Fruit fly (Drosophila melanogaster) whole organism, embryonic: ENCODE results near the gene CG6126.
A peak's percentile ranks its signal among the peaks of the same experiment; 100 is the strongest.

Source experiments
- CG10543 ChIP-seq: fragments of 200-800 bp; sonication (Bioruptor generic); optimal IDR thresholded peaks from 3 replicates; lab custom pipeline; 2017; ENCODE audit warnings: missing biosample characterization, mild to moderate bottlenecking, missing genetic modification characterization, moderate library complexity
- CG10654 ChIP-seq: fragments of 200-800 bp; sonication (Bioruptor generic); optimal IDR thresholded peaks from 2 replicates; lab custom pipeline; 2016; ENCODE audit warnings: missing biosample characterization, missing genetic modification characterization
- CG11247 ChIP-seq: fragments of 200-800 bp; sonication (Bioruptor generic); IDR thresholded peaks from 2 replicates; pipeline ENCODE4 v1.3.6; 2022; ENCODE audit warnings: missing biosample characterization, missing genetic modification characterization
- CG14441 ChIP-seq: fragments of 200-800 bp; sonication (Bioruptor generic); IDR thresholded peaks from 2 replicates; pipeline ENCODE4 v1.3.6; 2022; ENCODE audit warnings: missing biosample characterization, missing genetic modification characterization
- CG15514 ChIP-seq: fragments of 200-800 bp; sonication (Bioruptor generic); optimal IDR thresholded peaks from 3 replicates; lab custom pipeline; 2017; ENCODE audit warnings: missing biosample characterization, missing genetic modification characterization, mild to moderate bottlenecking, moderate library complexity, missing genetic modification reagents
- CG1792 ChIP-seq: fragments of 200-800 bp; sonication (Bioruptor generic); optimal IDR thresholded peaks from 2 replicates; lab custom pipeline; 2016; ENCODE audit warnings: missing biosample characterization, missing genetic modification characterization
- CG18011 ChIP-seq: fragments of 200-800 bp; sonication (Bioruptor generic); optimal IDR thresholded peaks from 2 replicates; lab custom pipeline; 2017; ENCODE audit warnings: missing biosample characterization, missing genetic modification characterization, mild to moderate bottlenecking, moderate library complexity, missing genotype
- CG1832 ChIP-seq: fragments of 200-800 bp; sonication (Bioruptor generic); optimal IDR thresholded peaks from 2 replicates; lab custom pipeline; 2017; ENCODE audit warnings: missing biosample characterization, mild to moderate bottlenecking, missing genetic modification characterization, inconsistent platforms
- CG31224 ChIP-seq: fragments of 200-800 bp; sonication (Bioruptor generic); IDR thresholded peaks from 2 replicates; pipeline ENCODE4 v1.3.6; 2022; ENCODE audit warnings: missing biosample characterization, missing genetic modification characterization
- CG33557 ChIP-seq: fragments of 200-800 bp; sonication (Bioruptor generic); optimal IDR thresholded peaks from 2 replicates; lab custom pipeline; 2019; ENCODE audit warnings: missing biosample characterization, mild to moderate bottlenecking, missing genetic modification characterization, moderate library complexity
- CG3407 ChIP-seq: fragments of 200-800 bp; sonication (Bioruptor generic); optimal IDR thresholded peaks from 2 replicates; lab custom pipeline; 2018; ENCODE audit warnings: missing biosample characterization, mild to moderate bottlenecking, missing genetic modification characterization
- CG6175 ChIP-seq: fragments of 200-800 bp; sonication (Bioruptor generic); IDR thresholded peaks from 3 replicates; pipeline ENCODE4 v1.3.6; 2022; ENCODE audit warnings: missing biosample characterization, missing genetic modification characterization
- CG6254 ChIP-seq: fragments of 200-800 bp; sonication (Bioruptor generic); optimal IDR thresholded peaks from 3 replicates; lab custom pipeline; 2017; ENCODE audit warnings: mild to moderate bottlenecking, missing biosample characterization, missing genetic modification reagents, missing genetic modification characterization
- CG6654 ChIP-seq: fragments of 200-800 bp; sonication (Bioruptor generic); optimal IDR thresholded peaks from 2 replicates; lab custom pipeline; 2017; ENCODE audit warnings: missing biosample characterization, mild to moderate bottlenecking, missing genetic modification characterization
- CG6813 ChIP-seq: fragments of 200-800 bp; sonication (Bioruptor generic); optimal IDR thresholded peaks from 2 replicates; lab custom pipeline; 2017; ENCODE audit warnings: missing biosample characterization, missing genetic modification characterization, mild to moderate bottlenecking, moderate library complexity, missing genetic modification reagents
- CG7556 ChIP-seq: fragments of 200-800 bp; sonication (Bioruptor generic); optimal IDR thresholded peaks from 2 replicates; lab custom pipeline; 2017; ENCODE audit warnings: missing biosample characterization, mild to moderate bottlenecking, missing genetic modification characterization
- CG8924 ChIP-seq: fragments of 200-800 bp; optimal IDR thresholded peaks from 3 replicates; lab custom pipeline; 2019; ENCODE audit warnings: missing biosample characterization, mild to moderate bottlenecking, missing genetic modification characterization, moderate library complexity
- D19B ChIP-seq: fragments of 200-800 bp; sonication (Bioruptor generic); optimal IDR thresholded peaks from 2 replicates; lab custom pipeline; 2017; ENCODE audit warnings: missing biosample characterization, mild to moderate bottlenecking, missing genetic modification characterization
- Dp ChIP-seq: fragments of 200-800 bp; sonication (Bioruptor generic); optimal IDR thresholded peaks from 2 replicates; lab custom pipeline; 2018; ENCODE audit warnings: missing biosample characterization, mild to moderate bottlenecking, missing genetic modification characterization, moderate library complexity
- Dref ChIP-seq: fragments of 200-800 bp; sonication (Bioruptor generic); IDR thresholded peaks from 2 replicates; pipeline ENCODE4 v1.3.6; 2022; ENCODE audit warnings: missing biosample characterization, missing genetic modification characterization
- Ets65A ChIP-seq: fragments of 200-800 bp; sonication (Bioruptor generic); peaks from one replicate; lab custom pipeline; 2016; ENCODE audit warnings: missing biosample characterization, missing genetic modification characterization
- Hmx ChIP-seq: fragments of 200-800 bp; sonication (Bioruptor generic); optimal IDR thresholded peaks from 2 replicates; lab custom pipeline; 2016; ENCODE audit warnings: missing biosample characterization, missing genetic modification characterization
- Lhr ChIP-seq: fragments of 200-800 bp; sonication (Bioruptor generic); optimal IDR thresholded peaks from 3 replicates; lab custom pipeline; 2017; ENCODE audit warnings: mild to moderate bottlenecking, missing biosample characterization, missing genetic modification reagents, missing genetic modification characterization
- Lim3 ChIP-seq: fragments of 200-800 bp; sonication (Bioruptor generic); IDR thresholded peaks from 2 replicates; pipeline ENCODE4 v1.3.6; 2022; ENCODE audit warnings: missing biosample characterization, missing genetic modification characterization
- Myb ChIP-seq: fragments of 200-800 bp; sonication (Bioruptor generic); optimal IDR thresholded peaks from 2 replicates; lab custom pipeline; 2016; ENCODE audit warnings: missing biosample characterization, missing genetic modification characterization
- Rx ChIP-seq: fragments of 200-800 bp; sonication (Bioruptor generic); IDR thresholded peaks from 2 replicates; pipeline ENCODE4 v1.3.6; 2022; ENCODE audit warnings: missing biosample characterization, missing genetic modification characterization
- Sox100B ChIP-seq: fragments of 200-800 bp; sonication (Bioruptor generic); optimal IDR thresholded peaks from 3 replicates; lab custom pipeline; 2018; ENCODE audit warnings: missing biosample characterization, mild to moderate bottlenecking, missing genetic modification characterization
- Ssrp ChIP-seq: fragments of 200-800 bp; sonication (Bioruptor generic); optimal IDR thresholded peaks from 2 replicates; lab custom pipeline; 2018; ENCODE audit warnings: missing biosample characterization, mild to moderate bottlenecking, missing genetic modification characterization, moderate library complexity
- Tbp ChIP-seq: fragments of >200 bp; optimal IDR thresholded peaks from 2 replicates; lab custom pipeline; 2018; ENCODE audit warnings: missing biosample characterization, missing genetic modification characterization
- ato ChIP-seq: fragments of 200-800 bp; sonication (Bioruptor generic); IDR thresholded peaks from 2 replicates; pipeline ENCODE4 v1.3.6; 2022; ENCODE audit warnings: missing biosample characterization, missing genetic modification characterization; ENCODE audit not compliant: partially characterized antibody
- bbx ChIP-seq: fragments of 200-800 bp; sonication (Bioruptor generic); IDR thresholded peaks from 2 replicates; pipeline ENCODE4 v1.3.6; 2022; ENCODE audit warnings: missing biosample characterization, missing genetic modification characterization; ENCODE audit not compliant: partially characterized antibody
- bsh ChIP-seq, 2 experiments: fragments of 200-800 bp; sonication (Bioruptor generic); optimal IDR thresholded peaks; 2 replicates each; lab custom pipeline; 2017 to 2018; ENCODE audit warnings: mild to moderate bottlenecking in 2 of 2, missing biosample characterization in 2 of 2, missing genetic modification characterization in 2 of 2, moderate library complexity in 1 of 2
- da ChIP-seq: fragments of 200-800 bp; sonication (Bioruptor generic); optimal IDR thresholded peaks from 2 replicates; lab custom pipeline; 2016; ENCODE audit warnings: missing biosample characterization, missing genetic modification characterization
- disco-r ChIP-seq: fragments of 200-800 bp; sonication (Bioruptor generic); optimal IDR thresholded peaks from 2 replicates; lab custom pipeline; 2016; ENCODE audit warnings: missing biosample characterization, missing genetic modification characterization
- dpn ChIP-seq, 2 experiments: fragments of 200-800 bp; sonication (Bioruptor generic); optimal IDR thresholded peaks; 3 replicates each; lab custom pipeline; 2016; ENCODE audit warnings: missing biosample characterization in 2 of 2, missing genetic modification characterization in 2 of 2
- en ChIP-seq: fragments of 200-800 bp; sonication (Bioruptor generic); optimal IDR thresholded peaks from 2 replicates; lab custom pipeline; 2016; ENCODE audit warnings: missing biosample characterization, missing genetic modification characterization
- fd64A ChIP-seq: fragments of 200-800 bp; sonication (Bioruptor generic); optimal IDR thresholded peaks from 3 replicates; lab custom pipeline; 2018; ENCODE audit warnings: missing biosample characterization, mild to moderate bottlenecking, missing genetic modification characterization
- fru ChIP-seq: fragments of >200 bp; optimal IDR thresholded peaks from 2 replicates; lab custom pipeline; 2017
- gem ChIP-seq: fragments of 200-800 bp; sonication (Bioruptor generic); optimal IDR thresholded peaks from 2 replicates; lab custom pipeline; 2019; ENCODE audit warnings: missing biosample characterization, mild to moderate bottlenecking, missing genetic modification characterization, moderate library complexity
- gfzf ChIP-seq: fragments of 200-800 bp; sonication (Bioruptor generic); optimal IDR thresholded peaks from 2 replicates; lab custom pipeline; 2016; ENCODE audit warnings: missing biosample characterization, mild to moderate bottlenecking, missing genetic modification characterization, moderate library complexity
- knrl ChIP-seq: fragments of 200-800 bp; sonication (Bioruptor generic); IDR thresholded peaks from 3 replicates; pipeline ENCODE4 v1.3.6; 2022; ENCODE audit warnings: missing biosample characterization, missing genetic modification characterization; ENCODE audit not compliant: partially characterized antibody
- nerfin-2 ChIP-seq: fragments of 200-800 bp; sonication (Bioruptor generic); IDR thresholded peaks from 2 replicates; pipeline ENCODE4 v1.3.6; 2022; ENCODE audit warnings: missing biosample characterization, missing genetic modification characterization; ENCODE audit not compliant: partially characterized antibody
- pnt ChIP-seq: fragments of 200-800 bp; sonication (Bioruptor generic); optimal IDR thresholded peaks from 3 replicates; lab custom pipeline; 2016; ENCODE audit warnings: missing biosample characterization, missing genetic modification characterization
- pros ChIP-seq: fragments of 200-800 bp; sonication (Bioruptor generic); optimal IDR thresholded peaks from 3 replicates; lab custom pipeline; 2019; ENCODE audit warnings: missing biosample characterization, mild to moderate bottlenecking, missing genetic modification characterization, moderate library complexity
- pum ChIP-seq: fragments of 200-800 bp; sonication (Bioruptor generic); optimal IDR thresholded peaks from 2 replicates; lab custom pipeline; 2016; ENCODE audit warnings: missing biosample characterization, missing genetic modification characterization
- sens ChIP-seq: fragments of 200-800 bp; sonication (Bioruptor generic); peaks from one replicate; lab custom pipeline; 2016; ENCODE audit warnings: missing biosample characterization, missing genetic modification characterization
- sens-2 ChIP-seq: fragments of 200-800 bp; sonication (Bioruptor generic); IDR thresholded peaks from 2 replicates; pipeline ENCODE4 v1.3.6; 2022; ENCODE audit warnings: missing biosample characterization, missing genetic modification characterization
- tna ChIP-seq: fragments of 200-800 bp; sonication (Bioruptor generic); IDR thresholded peaks from 2 replicates; pipeline ENCODE4 v1.3.6; 2022; ENCODE audit warnings: missing biosample characterization, missing genetic modification characterization; ENCODE audit not compliant: partially characterized antibody
- tup ChIP-seq: fragments of 200-800 bp; sonication (Bioruptor generic); optimal IDR thresholded peaks from 2 replicates; lab custom pipeline; 2016; ENCODE audit warnings: missing biosample characterization, mild to moderate bottlenecking, missing genetic modification characterization, moderate library complexity

The CG6126 gene

DNA sequence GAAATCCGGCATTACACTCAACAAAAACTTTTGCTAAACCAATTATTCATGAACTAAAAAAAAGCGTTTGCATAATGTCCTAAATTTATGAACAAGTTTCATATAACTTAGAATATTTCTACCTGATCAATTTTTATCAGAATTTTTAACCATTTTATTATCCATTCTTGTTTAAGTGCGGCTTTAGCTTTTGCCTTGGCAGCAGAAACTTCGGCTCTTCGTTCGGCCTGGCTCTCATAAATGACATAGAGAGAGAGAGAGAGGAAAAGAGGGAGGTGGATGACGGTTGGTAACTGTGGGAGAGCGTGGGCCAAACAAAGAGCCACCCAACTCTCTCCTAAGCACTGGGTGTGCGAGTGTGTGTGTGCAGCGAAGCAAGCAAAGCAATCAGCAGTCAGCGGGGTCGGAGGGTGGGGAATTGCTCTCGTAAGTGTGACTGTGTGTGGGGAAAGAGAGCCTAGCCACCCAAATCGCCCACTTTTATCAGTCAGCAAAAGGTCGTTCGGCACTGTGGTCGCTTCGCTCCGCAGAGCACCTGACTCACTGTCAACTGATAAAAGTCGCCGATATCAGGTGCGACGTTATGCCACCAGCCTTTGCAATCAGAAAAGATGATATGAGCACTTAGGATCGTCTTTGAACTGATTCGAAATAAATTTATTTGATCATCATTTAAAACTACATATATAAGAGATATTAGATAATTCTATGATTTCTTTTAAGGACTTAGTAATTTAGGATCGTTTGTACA lies 21.7 kb upstream of the CG6126 start (continued):
- TF ChIP-seq Rx (GFP tag; lab: Robert Waterston, UW) (no peak), CG1792 (GFP tag; lab: Kevin White, UChicago) (peak; percentile 97), CG14441 (GFP tag; lab: Robert Waterston, UW) (no peak), disco-r (peak; percentile 96), tna (no peak), ato (no peak), Sox100B (GFP tag; lab: Kevin White, UChicago) (peak; percentile 97), pum (GFP tag; lab: Kevin White, UChicago) (peak; percentile 97), pnt (GFP tag; lab: Kevin White, UChicago) (peak; percentile 97), nerfin-2 (GFP tag; lab: Robert Waterston, UW) (no peak), knrl (no peak), CG11247 (GFP tag; lab: Robert Waterston, UW) (no peak), Dref (no peak), en (GFP tag; lab: Kevin White, UChicago) (peak; percentile 96), CG8924 (peak; percentile 99), CG10543 (GFP tag; lab: Kevin White, UChicago) (peak; percentile 90), CG18011 (GFP tag; lab: Kevin White, UChicago) (peak; percentile 88), Myb (peak; percentile 89), pros (GFP tag; lab: Kevin White, UChicago) (peak; percentile 91), CG33557 (peak; percentile 96), CG6175 (GFP tag; lab: Robert Waterston, UW) (no peak), CG15514 (GFP tag; lab: Kevin White, UChicago) (peak; percentile 94), fd64A (GFP tag; lab: Kevin White, UChicago) (peak; percentile 96), Hmx (GFP tag; lab: Kevin White, UChicago) (peak; percentile 91), dpn (GFP tag; optimal IDR thresholded peaks at IDR 0.05; lab: Kevin White, UChicago) (peak; percentile 97), Tbp (no peak), gem (tag; lab: Kevin White, UChicago) (peak; percentile 99), bsh (GFP tag; optimal IDR thresholded peaks at IDR 0.05; lab: Kevin White, UChicago) (peak; percentile 91 to 99), CG6654 (GFP tag; lab: Kevin White, UChicago) (peak; percentile 88), CG31224 (GFP tag; lab: Robert Waterston, UW) (no peak), Lim3 (GFP tag; lab: Robert Waterston, UW) (no peak), Ets65A (GFP tag; lab: Kevin White, UChicago) (peak; percentile 97), fru (lab: Kevin White, UChicago) (no peak), Ssrp (tag; lab: Kevin White, UChicago) (peak; percentile 97), da (peak; percentile 90), CG7556 (peak; percentile 99), CG10654 (peak; percentile 96), sens-2 (GFP tag; lab: Robert Waterston, UW) (no peak), Dp (GFP tag; lab: Kevin White, UChicago) (peak; percentile 26), bbx (no peak), CG6254 (GFP tag; lab: Kevin White, UChicago) (peak; percentile 97), CG1832 (GFP tag; lab: Kevin White, UChicago) (no peak), gfzf (GFP tag; lab: Kevin White, UChicago) (peak; percentile 14), tup (GFP tag; lab: Kevin White, UChicago) (peak; percentile 93), sens (GFP tag; lab: Kevin White, UChicago) (peak; percentile 100), Lhr (peak; percentile 95), D19B (GFP tag; lab: Kevin White, UChicago) (peak; percentile 88), CG3407 (GFP tag; lab: Kevin White, UChicago) (peak; percentile 96), CG6813 (GFP tag; lab: Kevin White, UChicago) (peak; percentile 97)
